Worm (Caenorhabditis elegans): ENCODE data around the gene acdh-9.

- TF ChIP-seq nhr-28 (tag; optimal IDR thresholded peaks at IDR 0.05) (no peak), snpc-4 (tag; optimal IDR thresholded peaks at IDR 0.05) (no peak), unc-39 (tag; optimal IDR thresholded peaks at IDR 0.05) (no peak), pha-4 (tag; optimal IDR thresholded peaks at IDR 0.05) (no peak), cnd-1 (tag; optimal IDR thresholded peaks at IDR 0.05) (no peak), M03D4.4 (tag; optimal IDR thresholded peaks at IDR 0.05) (no peak), ztf-11 (tag; optimal IDR thresholded peaks at IDR 0.05) (no peak), lin-13 (tag; optimal IDR thresholded peaks at IDR 0.05) (no peak), flh-1 (GFP tag; optimal IDR thresholded peaks at IDR 0.05) (no peak), lsy-2 (tag; optimal IDR thresholded peaks at IDR 0.05) (no peak)
Observed at ce11 chrII:825521-825920, 22.9 kb downstream of the acdh-9 start, which contains the start of gene F28A10.1.

Measured in whole organism, mixed stage, embryonic.